Worm (Caenorhabditis elegans) whole organism, young adult: Measurements from ENCODE around the gene R04A9.9.

Source experiments
- F57C9.4 ChIP-seq: sonication (generic microtip); optimal IDR thresholded peaks from 2 replicates; lab custom pipeline; 2017; ENCODE audit warnings: mild to moderate bottlenecking, missing genetic modification characterization, missing compliant biosample characterization
- Y95B8A.8 ChIP-seq: fragments of 200-800 bp; sonication (Bioruptor generic); IDR thresholded peaks from 2 replicates; pipeline ENCODE4 v1.3.6; 2022; ENCODE audit warnings: missing genetic modification reagents, missing genetic modification characterization, missing compliant biosample characterization
- ceh-91 ChIP-seq: fragments of 200-800 bp; sonication (Bioruptor generic); IDR thresholded peaks from 2 replicates; pipeline ENCODE4 v1.3.6; 2022; ENCODE audit warnings: missing genetic modification reagents, missing genetic modification characterization, missing compliant biosample characterization
- lsy-27 ChIP-seq: sonication (generic microtip); optimal IDR thresholded peaks from 2 replicates; lab custom pipeline; 2017; ENCODE audit warnings: missing genetic modification characterization, mild to moderate bottlenecking, missing compliant biosample characterization, antibody characterized with exemption, missing genotype, borderline replicate concordance; ENCODE audit not compliant: insufficient read depth
- repo-1 ChIP-seq: sonication (generic microtip); optimal IDR thresholded peaks from 2 replicates; lab custom pipeline; 2017; ENCODE audit warnings: mild to moderate bottlenecking, missing genetic modification characterization, missing compliant biosample characterization
- snpc-4 ChIP-seq, 5 experiments: fragments of 150-350 bp in 1 of 5; sonication (generic microtip) in 4 of 5; optimal IDR thresholded peaks; 2 replicates each; lab custom pipeline; 2014 to 2018; ENCODE audit warnings: missing genetic modification characterization in 5 of 5, missing biosample characterization in 3 of 5, antibody characterized with exemption in 2 of 5, mild to moderate bottlenecking in 2 of 5, missing compliant biosample characterization in 2 of 5, missing genotype in 2 of 5, moderate library complexity in 2 of 5, missing genetic modification reagents in 1 of 5
- unc-62 ChIP-seq: fragments of 150-350 bp; optimal IDR thresholded peaks from 2 replicates; lab custom pipeline; 2014; ENCODE audit warnings: missing biosample characterization, missing genetic modification reagents, missing genetic modification characterization

DNA sequence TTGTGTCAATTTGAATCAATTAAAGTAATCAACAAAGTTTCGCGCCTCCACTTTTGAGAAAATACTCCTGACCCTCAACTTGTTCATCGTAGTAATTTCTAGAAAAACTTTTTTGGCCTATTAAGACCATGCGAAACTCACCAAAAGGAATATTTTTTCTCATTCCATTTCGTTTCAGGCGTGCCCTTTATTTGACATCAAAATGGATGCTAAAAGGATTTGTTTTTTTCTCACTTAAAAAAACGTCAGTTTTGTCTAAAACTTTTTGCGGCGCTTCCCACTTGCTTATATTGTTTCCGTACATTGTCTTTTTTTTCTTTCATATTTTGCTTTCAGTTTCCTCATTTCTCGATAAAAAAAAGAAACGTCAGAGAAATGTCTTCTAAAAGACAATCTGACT lies 29.9 kb downstream of the R04A9.9 start, which contains the start of gene C04E7.5:
- TF ChIP-seq F57C9.4 (tag; lab: Kevin White, UChicago) (no peak), snpc-4 (GFP tag; optimal IDR thresholded peaks at IDR 0.05; lab: Kevin White, UChicago) (no peak), snpc-4 (tag; optimal IDR thresholded peaks at IDR 0.05; lab: Kevin White, UChicago) (no peak), repo-1 (no peak), Y95B8A.8 (GFP tag; lab: Robert Waterston, UW) (no peak), lsy-27 (tag; lab: Kevin White, UChicago) (no peak), ceh-91 (GFP tag; lab: Robert Waterston, UW) (no peak), unc-62 (GFP tag; lab: Kevin White, UChicago) (no peak)
